Worm (Caenorhabditis elegans) whole organism, midembryonic: Measurements from ENCODE around the gene mpz-6.

ENCODE experiments used
- T22C8.4 ChIP-seq: fragments of 200-800 bp; sonication (Bioruptor generic); IDR thresholded peaks from 2 replicates; pipeline ENCODE4 v1.3.6; 2022; ENCODE audit warnings: missing genetic modification characterization, missing compliant biosample characterization
- cog-1 ChIP-seq: sonication (generic microtip); optimal IDR thresholded peaks from 2 replicates; lab custom pipeline; 2016; ENCODE audit warnings: missing genetic modification characterization, missing compliant biosample characterization
- flt-1 ChIP-seq: fragments of 200-800 bp; sonication (Bioruptor generic); IDR thresholded peaks from 2 replicates; pipeline ENCODE4 v1.3.6; 2022; ENCODE audit warnings: missing genetic modification characterization, missing compliant biosample characterization
- klf-2 ChIP-seq: fragments of 200-800 bp; sonication (Bioruptor generic); conservative IDR thresholded peaks from 2 replicates; pipeline ENCODE4 v1.3.6; 2022; ENCODE audit warnings: missing genetic modification reagents, missing genetic modification characterization, missing compliant biosample characterization
- med-1 ChIP-seq: sonication (generic microtip); optimal IDR thresholded peaks from 2 replicates; lab custom pipeline; 2017; ENCODE audit warnings: missing genetic modification characterization, mild to moderate bottlenecking, missing compliant biosample characterization, antibody characterized with exemption, missing genetic modification reagents; ENCODE audit not compliant: insufficient read depth
- ref-1 ChIP-seq: fragments of 200-800 bp; sonication (Bioruptor generic); conservative IDR thresholded peaks from 2 replicates; pipeline ENCODE4 v1.3.6; 2022; ENCODE audit warnings: missing genetic modification reagents, missing genetic modification characterization, missing compliant biosample characterization
- tab-1 ChIP-seq: fragments of 200-800 bp; sonication (Bioruptor generic); IDR thresholded peaks from 2 replicates; pipeline ENCODE4 v1.3.6; 2022; ENCODE audit warnings: missing genetic modification characterization, missing compliant biosample characterization
- ztf-23 ChIP-seq: fragments of 200-800 bp; sonication (Bioruptor generic); IDR thresholded peaks from 2 replicates; pipeline ENCODE4 v1.3.6; 2022; ENCODE audit warnings: missing genetic modification reagents, missing genetic modification characterization, missing compliant biosample characterization
- ztf-29 ChIP-seq: fragments of 200-800 bp; sonication (Bioruptor generic); IDR thresholded peaks from 2 replicates; pipeline ENCODE4 v1.3.6; 2022; ENCODE audit warnings: missing genetic modification reagents, missing genetic modification characterization, missing compliant biosample characterization

DNA sequence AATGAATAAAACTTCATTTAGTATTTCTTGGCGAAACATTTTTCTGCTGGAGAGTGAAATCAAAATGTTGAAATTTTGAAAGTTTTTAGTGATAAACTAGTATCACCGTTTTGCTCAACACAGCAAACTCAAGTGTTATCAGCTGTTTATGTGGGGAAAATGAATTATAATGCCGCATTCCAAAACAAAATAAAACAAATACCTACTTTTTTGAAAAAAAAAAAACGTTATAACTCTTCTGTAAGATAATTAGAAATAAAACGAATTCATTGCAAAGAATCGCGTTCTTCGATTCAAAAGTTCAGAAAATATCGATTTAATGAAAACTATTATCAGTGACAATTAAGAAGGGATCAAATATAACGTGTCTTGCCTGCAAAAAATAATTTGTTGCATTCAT, 9.4 kb downstream of the mpz-6 start, which contains the start of gene Y51B9A.9:
- no peak for TF ChIP-seq T22C8.4 (GFP tag; lab: Robert Waterston, UW)
- no peak for TF ChIP-seq ref-1 (GFP tag; lab: Robert Waterston, UW)
- no peak for TF ChIP-seq cog-1 (tag; lab: Kevin White, UChicago)
- TF ChIP-seq med-1 = no peak
- no peak for TF ChIP-seq flt-1 (GFP tag; lab: Robert Waterston, UW)
- TF ChIP-seq ztf-23 (GFP tag; lab: Robert Waterston, UW) = no peak
- no peak for TF ChIP-seq ztf-29 (GFP tag; lab: Robert Waterston, UW)
- no peak for TF ChIP-seq klf-2 (GFP tag; lab: Robert Waterston, UW)
- no peak for TF ChIP-seq tab-1
